Fruit fly (Drosophila melanogaster) whole organism, embryonic: ENCODE measurements around the gene CG5359.

Source experiments
- Awh ChIP-seq: fragments of 200-800 bp; sonication (Bioruptor generic); IDR thresholded peaks from 2 replicates; pipeline ENCODE4, ENCODE4 v1.3.6; 2022; ENCODE audit warnings: missing biosample characterization, missing genetic modification characterization
- CG10959 ChIP-seq: fragments of 200-800 bp; sonication (Bioruptor generic); IDR thresholded peaks from 2 replicates; pipeline ENCODE4 v1.3.6; 2022; ENCODE audit warnings: missing biosample characterization, missing genetic modification characterization
- CG14441 ChIP-seq: fragments of 200-800 bp; sonication (Bioruptor generic); IDR thresholded peaks from 2 replicates; pipeline ENCODE4 v1.3.6; 2022; ENCODE audit warnings: missing biosample characterization, missing genetic modification characterization
- CG14667 ChIP-seq: fragments of 200-800 bp; sonication (Bioruptor generic); IDR thresholded peaks from 2 replicates; pipeline ENCODE4 v1.3.6; 2022; ENCODE audit warnings: missing biosample characterization, missing genetic modification characterization
- CG14710 ChIP-seq: fragments of 200-800 bp; sonication (Bioruptor generic); optimal IDR thresholded peaks from 3 replicates; lab custom pipeline; 2019; ENCODE audit warnings: missing biosample characterization, mild to moderate bottlenecking, missing genetic modification characterization, moderate library complexity
- CG17361 ChIP-seq: fragments of 200-800 bp; sonication (Bioruptor generic); IDR thresholded peaks from 3 replicates; pipeline ENCODE4 v1.3.6; 2022; ENCODE audit warnings: missing biosample characterization, missing genetic modification characterization
- CG17385 ChIP-seq: fragments of 200-800 bp; sonication (Bioruptor generic); optimal IDR thresholded peaks from 3 replicates; lab custom pipeline; 2018; ENCODE audit warnings: missing biosample characterization, mild to moderate bottlenecking, missing genetic modification characterization
- CG17612 ChIP-seq: fragments of 200-800 bp; sonication (Bioruptor generic); IDR thresholded peaks from 2 replicates; pipeline ENCODE4 v1.3.6; 2022; ENCODE audit warnings: missing biosample characterization, missing genetic modification characterization
- CG18599 ChIP-seq: fragments of 200-800 bp; sonication (Bioruptor generic); optimal IDR thresholded peaks from 3 replicates; lab custom pipeline; 2017; ENCODE audit warnings: missing biosample characterization, missing genetic modification characterization, mild to moderate bottlenecking, moderate library complexity, missing genetic modification reagents
- CG2199 ChIP-seq: fragments of 200-800 bp; sonication (Bioruptor generic); IDR thresholded peaks from 3 replicates; pipeline ENCODE4 v1.3.6; 2022; ENCODE audit warnings: missing biosample characterization, missing genetic modification characterization
- CG2678 ChIP-seq: fragments of 200-800 bp; sonication (Bioruptor generic); optimal IDR thresholded peaks from 3 replicates; lab custom pipeline; 2019; ENCODE audit warnings: missing biosample characterization, mild to moderate bottlenecking, missing genetic modification characterization, moderate library complexity
- CG2712 ChIP-seq: fragments of 200-800 bp; optimal IDR thresholded peaks from 3 replicates; lab custom pipeline; 2019; ENCODE audit warnings: missing biosample characterization, mild to moderate bottlenecking, missing genetic modification characterization, moderate library complexity
- CG4707 ChIP-seq: fragments of 200-800 bp; sonication (Bioruptor generic); optimal IDR thresholded peaks from 2 replicates; lab custom pipeline; 2018; ENCODE audit warnings: missing biosample characterization, mild to moderate bottlenecking, missing genetic modification characterization, moderate library complexity
- CG5953 ChIP-seq: fragments of 200-800 bp; sonication (Bioruptor generic); IDR thresholded peaks from 2 replicates; pipeline ENCODE4 v1.3.6; 2022; ENCODE audit warnings: missing biosample characterization, missing genetic modification characterization
- CG6854 ChIP-seq: fragments of 200-800 bp; sonication (Bioruptor generic); optimal IDR thresholded peaks from 3 replicates; lab custom pipeline; 2017; ENCODE audit warnings: missing biosample characterization, mild to moderate bottlenecking, missing genetic modification characterization
- CG7928 ChIP-seq: fragments of 200-800 bp; sonication (Bioruptor generic); optimal IDR thresholded peaks from 2 replicates; lab custom pipeline; 2017; ENCODE audit warnings: missing biosample characterization, mild to moderate bottlenecking, missing genetic modification characterization
- HmgZ ChIP-seq: fragments of 200-800 bp; sonication (Bioruptor generic); optimal IDR thresholded peaks from 2 replicates; lab custom pipeline; 2018; ENCODE audit warnings: missing biosample characterization, mild to moderate bottlenecking, missing genetic modification characterization
- Hr3 ChIP-seq: fragments of 200-800 bp; sonication (Bioruptor generic); optimal IDR thresholded peaks from 3 replicates; lab custom pipeline; 2016; ENCODE audit warnings: missing biosample characterization, missing genetic modification characterization
- Kr ChIP-seq: fragments of 200-800 bp; sonication (Bioruptor generic); optimal IDR thresholded peaks from 2 replicates; lab custom pipeline; 2017; ENCODE audit warnings: missing biosample characterization, mild to moderate bottlenecking, missing genetic modification characterization
- Max ChIP-seq: fragments of 200-800 bp; sonication (Bioruptor generic); optimal IDR thresholded peaks from 2 replicates; lab custom pipeline; 2016; ENCODE audit warnings: missing biosample characterization, mild to moderate bottlenecking, missing genetic modification characterization
- PHDP ChIP-seq: fragments of 200-800 bp; sonication (Bioruptor generic); optimal IDR thresholded peaks from 3 replicates; lab custom pipeline; 2018; ENCODE audit warnings: missing biosample characterization, mild to moderate bottlenecking, missing genetic modification characterization, moderate library complexity
- Stat92E ChIP-seq, 3 experiments: fragments of >200 bp in 2 of 3; fragments of 200-800 bp in 1 of 3; sonication (Bioruptor generic) in 1 of 3; optimal IDR thresholded peaks; 2 replicates each; lab custom pipeline; 2017 to 2019; ENCODE audit warnings: missing biosample characterization in 3 of 3, missing genetic modification characterization in 3 of 3, mild to moderate bottlenecking in 1 of 3, moderate library complexity in 1 of 3
- Tbp ChIP-seq: fragments of >200 bp; optimal IDR thresholded peaks from 2 replicates; lab custom pipeline; 2018; ENCODE audit warnings: missing biosample characterization, missing genetic modification characterization
- al ChIP-seq: fragments of 200-800 bp; sonication (Bioruptor generic); IDR thresholded peaks from 2 replicates; pipeline ENCODE4 v1.3.6; 2022; ENCODE audit warnings: missing biosample characterization, missing genetic modification characterization
- br ChIP-seq: fragments of >200 bp; optimal IDR thresholded peaks from 2 replicates; lab custom pipeline; 2017
- chinmo ChIP-seq: fragments of 200-800 bp; sonication (Bioruptor generic); IDR thresholded peaks from 4 replicates; pipeline ENCODE4 v1.3.6; 2022; ENCODE audit warnings: missing biosample characterization, missing genetic modification characterization; ENCODE audit not compliant: partially characterized antibody
- dan ChIP-seq: fragments of 200-800 bp; sonication (Bioruptor generic); IDR thresholded peaks from 2 replicates; pipeline ENCODE4 v1.3.6; 2022; ENCODE audit warnings: missing biosample characterization, missing genetic modification characterization
- esg ChIP-seq: fragments of 200-800 bp; sonication (Bioruptor generic); conservative IDR thresholded peaks from 2 replicates; pipeline ENCODE4 v1.3.6; 2022; ENCODE audit warnings: missing biosample characterization, missing genetic modification characterization
- gce ChIP-seq: fragments of 200-800 bp; sonication (Bioruptor generic); IDR thresholded peaks from 3 replicates; pipeline ENCODE4 v1.3.6; 2022; ENCODE audit warnings: missing biosample characterization, missing genetic modification characterization
- gcm ChIP-seq: fragments of 200-800 bp; sonication (Bioruptor generic); optimal IDR thresholded peaks from 2 replicates; lab custom pipeline; 2019; ENCODE audit warnings: missing biosample characterization, mild to moderate bottlenecking, missing genetic modification characterization, moderate library complexity
- grn ChIP-seq: fragments of 200-800 bp; sonication (Bioruptor generic); optimal IDR thresholded peaks from 3 replicates; lab custom pipeline; 2017; ENCODE audit warnings: missing biosample characterization, missing genetic modification characterization
- hb ChIP-seq: fragments of 200-800 bp; sonication (Bioruptor generic); IDR thresholded peaks from 3 replicates; pipeline ENCODE4 v1.3.6; 2022; ENCODE audit warnings: missing biosample characterization, missing genetic modification characterization; ENCODE audit not compliant: partially characterized antibody
- hkb ChIP-seq, 2 experiments: fragments of 200-800 bp in 1 of 2; fragments of >200 bp in 1 of 2; sonication (Bioruptor generic) in 1 of 2; IDR thresholded peaks in 1 of 2; optimal IDR thresholded peaks in 1 of 2; 2 replicates each; pipeline versions ENCODE4 v1.3.6 to Lab custom; 2017 to 2022; ENCODE audit warnings: missing biosample characterization in 1 of 2, missing genetic modification characterization in 1 of 2
- klu ChIP-seq: fragments of 200-800 bp; sonication (Bioruptor generic); IDR thresholded peaks from 2 replicates; pipeline ENCODE4 v1.3.6; 2022; ENCODE audit warnings: missing biosample characterization, missing genetic modification characterization
- mirr ChIP-seq: fragments of 200-800 bp; sonication (Bioruptor generic); optimal IDR thresholded peaks from 3 replicates; lab custom pipeline; 2018; ENCODE audit warnings: missing biosample characterization, mild to moderate bottlenecking, missing genetic modification characterization
- nerfin-2 ChIP-seq: fragments of 200-800 bp; sonication (Bioruptor generic); IDR thresholded peaks from 2 replicates; pipeline ENCODE4 v1.3.6; 2022; ENCODE audit warnings: missing biosample characterization, missing genetic modification characterization; ENCODE audit not compliant: partially characterized antibody
- psq ChIP-seq: fragments of 200-800 bp; sonication (Bioruptor generic); optimal IDR thresholded peaks from 2 replicates; lab custom pipeline; 2017; ENCODE audit warnings: missing biosample characterization, missing genetic modification characterization
- pum ChIP-seq: fragments of 200-800 bp; sonication (Bioruptor generic); optimal IDR thresholded peaks from 2 replicates; lab custom pipeline; 2016; ENCODE audit warnings: missing biosample characterization, missing genetic modification characterization
- pzg ChIP-seq: fragments of 200-800 bp; sonication (Bioruptor generic); optimal IDR thresholded peaks from 3 replicates; lab custom pipeline; 2018; ENCODE audit warnings: missing biosample characterization, mild to moderate bottlenecking, missing genetic modification characterization, moderate library complexity
- ranshi ChIP-seq: fragments of 200-800 bp; sonication (Bioruptor generic); IDR thresholded peaks from 2 replicates; pipeline ENCODE4 v1.3.6; 2022; ENCODE audit warnings: missing biosample characterization, missing genetic modification characterization
- repo ChIP-seq: fragments of 200-800 bp; sonication (Bioruptor generic); optimal IDR thresholded peaks from 2 replicates; lab custom pipeline; 2016; ENCODE audit warnings: missing biosample characterization, missing genetic modification characterization
- sd ChIP-seq: fragments of 200-800 bp; sonication (Bioruptor generic); optimal IDR thresholded peaks from 3 replicates; lab custom pipeline; 2018; ENCODE audit warnings: missing biosample characterization, mild to moderate bottlenecking, missing genetic modification characterization, moderate library complexity
- sr ChIP-seq: fragments of 200-800 bp; sonication (Bioruptor generic); IDR thresholded peaks from 3 replicates; pipeline ENCODE4 v1.3.6; 2022; ENCODE audit warnings: missing biosample characterization, missing genetic modification characterization
- tio ChIP-seq: fragments of 200-800 bp; sonication (Bioruptor generic); optimal IDR thresholded peaks from 2 replicates; lab custom pipeline; 2017; ENCODE audit warnings: missing biosample characterization, missing genetic modification characterization, inconsistent platforms
- vfl ChIP-seq: fragments of 200-800 bp; sonication (Bioruptor generic); optimal IDR thresholded peaks from 2 replicates; lab custom pipeline; 2016; ENCODE audit warnings: missing biosample characterization, missing genetic modification characterization
- wor ChIP-seq: fragments of 200-800 bp; sonication (Bioruptor generic); IDR thresholded peaks from 2 replicates; pipeline ENCODE4 v1.3.6; 2022; ENCODE audit warnings: missing biosample characterization, missing genetic modification characterization
- z ChIP-seq: fragments of 200-800 bp; sonication (Bioruptor generic); IDR thresholded peaks from 3 replicates; pipeline ENCODE4 v1.3.6; 2022; ENCODE audit warnings: missing biosample characterization, missing genetic modification characterization

The CG5359 gene

DNA sequence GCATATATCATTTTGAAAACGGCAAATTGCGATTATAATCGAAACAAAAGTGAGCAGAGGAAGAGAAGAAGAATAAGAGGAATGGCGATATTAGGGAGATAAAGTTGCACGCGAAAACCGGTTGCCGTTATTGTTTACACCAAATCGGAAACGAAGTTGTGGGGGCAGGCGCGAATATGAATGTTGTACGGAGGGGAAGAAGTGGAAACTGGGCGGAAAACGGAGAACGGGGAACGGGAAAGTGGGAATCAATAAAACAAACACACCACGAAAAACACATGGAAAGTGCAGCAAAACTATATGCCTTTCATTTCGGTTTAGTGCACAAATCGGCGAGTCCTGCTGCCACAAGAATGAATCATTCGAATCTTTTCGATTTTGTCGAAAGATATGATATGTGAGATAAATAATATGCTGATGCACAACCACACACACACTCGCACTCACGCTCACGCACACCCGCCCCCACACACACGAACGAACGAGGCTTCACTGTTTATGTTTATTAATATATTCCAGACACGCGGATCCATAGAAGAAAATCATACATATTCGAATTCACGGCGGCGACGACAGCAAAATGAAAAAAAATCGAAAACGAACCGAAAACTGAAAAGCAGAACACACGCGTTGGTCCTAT is 41.1 kb upstream of the CG5359 start (continued):
- TF ChIP-seq vfl (GFP tag; lab: Kevin White, UChicago) = no peak
- TF ChIP-seq hb (GFP tag; lab: Robert Waterston, UW) = no peak
- no peak for TF ChIP-seq br (lab: Kevin White, UChicago)
- TF ChIP-seq tio = no peak
- TF ChIP-seq CG17612 (GFP tag; lab: Robert Waterston, UW) = no peak
- TF ChIP-seq nerfin-2 = peak; percentile 10; the same call in 1 of the 2 replicates
- TF ChIP-seq CG14441 (GFP tag; lab: Robert Waterston, UW) = no peak

dm6 chr3R:10040505-10040904 is 39.4 kb upstream of the CG5359 start:
- no peak for TF ChIP-seq CG14710 (tag; lab: Kevin White, UChicago)
- TF ChIP-seq CG5953 = no peak
- no peak for TF ChIP-seq repo (GFP tag; lab: Kevin White, UChicago)
- TF ChIP-seq CG17361 = no peak
- no peak for TF ChIP-seq psq (GFP tag; lab: Kevin White, UChicago)
- TF ChIP-seq klu = no peak
- no peak for TF ChIP-seq esg (GFP tag; lab: Robert Waterston, UW)
- no peak for TF ChIP-seq CG7928 (GFP tag; lab: Kevin White, UChicago)
- TF ChIP-seq CG4707 (GFP tag; lab: Kevin White, UChicago) = no peak

DNA sequence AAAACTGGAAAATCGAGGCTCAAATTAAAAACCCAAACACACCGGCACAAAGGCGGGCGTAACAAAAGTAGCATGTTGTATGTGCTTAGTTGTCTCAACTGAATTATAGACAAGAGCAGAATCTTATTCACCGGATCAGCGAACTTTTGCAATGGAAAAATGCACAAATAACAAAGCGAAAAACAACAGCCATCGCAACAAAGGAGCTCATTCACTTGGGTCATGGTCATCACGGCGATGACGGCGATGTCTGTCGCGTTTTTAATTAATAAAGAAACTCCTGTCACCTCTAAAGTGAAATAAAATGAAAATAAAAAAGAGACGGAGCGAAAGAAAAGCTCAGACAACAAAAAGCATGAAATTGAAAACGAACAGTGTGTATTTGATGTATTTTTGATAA is 38.1 kb upstream of the CG5359 start:
- TF ChIP-seq CG6854 (GFP tag; lab: Kevin White, UChicago) (no peak), pzg (GFP tag; lab: Kevin White, UChicago) (no peak), Stat92E (GFP tag; optimal IDR thresholded peaks at IDR 0.05; lab: Kevin White, UChicago) (no peak), Kr (GFP tag; lab: Kevin White, UChicago) (no peak), CG10959 (GFP tag; lab: Robert Waterston, UW) (no peak), Tbp (no peak), z (GFP tag; lab: Robert Waterston, UW) (no peak), CG2712 (tag; lab: Kevin White, UChicago) (no peak), CG2678 (tag; lab: Kevin White, UChicago) (no peak), dan (GFP tag; lab: Robert Waterston, UW) (no peak)

- TF ChIP-seq PHDP (tag; lab: Kevin White, UChicago) (no peak), sr (GFP tag; lab: Robert Waterston, UW) (no peak), CG18599 (GFP tag; lab: Kevin White, UChicago) (peak; percentile 29), Max (GFP tag; lab: Kevin White, UChicago) (no peak), CG14667 (GFP tag; lab: Robert Waterston, UW) (no peak), mirr (GFP tag; lab: Kevin White, UChicago) (peak; percentile 95), br (lab: Kevin White, UChicago) (no peak), Awh (GFP tag; lab: Robert Waterston, UW) (0 out of 2 replicates have a peak, but pooled peaks have one; percentile 36), gcm (GFP tag; lab: Kevin White, UChicago) (no peak), sd (tag; lab: Kevin White, UChicago) (peak; percentile 53), CG2199 (GFP tag; lab: Robert Waterston, UW) (0 out of 3 replicates have a peak, but pooled peaks have one; percentile 19), pum (GFP tag; lab: Kevin White, UChicago) (no peak), CG17385 (GFP tag; lab: Kevin White, UChicago) (no peak), Hr3 (GFP tag; lab: Kevin White, UChicago) (no peak), ranshi (GFP tag; lab: Robert Waterston, UW) (no peak), al (no peak), grn (GFP tag; lab: Kevin White, UChicago) (peak; percentile 93), gce (GFP tag; lab: Robert Waterston, UW) (no peak), chinmo (GFP tag; lab: Robert Waterston, UW) (no peak), HmgZ (tag; lab: Kevin White, UChicago) (peak; percentile 1), wor (GFP tag; lab: Robert Waterston, UW) (no peak), hkb (optimal IDR thresholded peaks at IDR 0.05; lab: Kevin White, UChicago) (no peak), hkb (GFP tag; IDR thresholded peaks at IDR 0.05; lab: Robert Waterston, UW) (no peak)
Measured at dm6 chr3R:10035765-10036164, 34.7 kb upstream of the CG5359 start.
